Fruit fly (Drosophila melanogaster): ENCODE measurements around the gene TwdlK.

- TF ChIP-seq Sox102F (GFP tag; optimal IDR thresholded peaks at IDR 0.05), result no peak
- no peak for TF ChIP-seq CG15336 (GFP tag; IDR thresholded peaks at IDR 0.05)
Measured at dm6 chr3R:26618818-26619217, 9.7 kb downstream of the TwdlK start, which contains the start of gene TwdlM.

Measured in whole organism, prepupa.